Worm (Caenorhabditis elegans): Measurements from ENCODE around the gene R08C7.5.

The R08C7.5 gene

DNA sequence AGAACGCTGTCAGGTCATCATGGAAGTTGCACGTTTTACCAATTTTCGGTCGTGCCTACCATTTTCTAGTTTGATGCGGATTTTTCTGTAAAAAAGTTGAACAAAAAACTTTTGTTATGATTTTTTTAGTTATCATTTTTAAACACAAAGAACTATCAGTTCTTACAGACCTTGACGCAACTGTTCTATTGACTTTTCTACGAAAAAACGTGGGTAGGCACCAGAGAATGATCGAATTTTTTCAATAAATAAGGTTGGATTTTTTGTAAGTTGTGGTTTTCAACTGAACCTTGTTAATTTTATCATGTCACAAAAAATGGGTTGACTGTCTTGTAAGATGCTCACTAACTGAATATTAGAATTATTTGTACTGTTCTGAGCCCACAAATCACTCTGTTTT is 48.6 kb downstream of the R08C7.5 start:
- no peak for TF ChIP-seq nhr-12 (tag; optimal IDR thresholded peaks at IDR 0.05)
- peak; percentile 64 for TF ChIP-seq sma-9 (GFP tag; optimal IDR thresholded peaks at IDR 0.05)
- TF ChIP-seq sma-9 (tag; optimal IDR thresholded peaks at IDR 0.05), result no peak

DNA sequence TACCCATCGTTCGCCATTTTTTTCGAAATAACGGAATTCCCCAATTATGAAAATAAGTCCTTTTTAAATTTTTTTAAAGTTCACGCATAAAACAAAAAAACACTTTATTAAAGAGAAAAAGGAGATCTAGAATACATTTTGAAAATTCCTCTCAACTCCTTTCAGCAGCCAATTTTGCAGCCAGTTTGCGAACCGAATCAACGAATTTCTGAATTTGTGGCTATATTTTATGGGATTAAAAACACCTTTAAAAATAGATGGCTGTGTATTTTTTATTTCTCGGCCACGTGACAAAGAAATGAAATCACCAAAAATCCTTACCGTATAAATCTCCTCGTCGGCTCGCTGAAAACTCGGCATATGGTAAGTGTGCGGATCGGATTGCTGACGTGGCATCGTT is 50.0 kb downstream of the R08C7.5 start, which contains the start of gene M01H9.10:
TSS of gene M01H9.10 (minus strand) at position 101 of the 400 bp plus-strand sequence.
- no peak for TF ChIP-seq nhr-11 (tag; optimal IDR thresholded peaks at IDR 0.05)
- no peak for TF ChIP-seq unc-62 (GFP tag; optimal IDR thresholded peaks at IDR 0.05)
- TF ChIP-seq ceh-82 (tag; optimal IDR thresholded peaks at IDR 0.05), result no peak
- no peak for TF ChIP-seq lin-11 (tag; optimal IDR thresholded peaks at IDR 0.05)

DNA sequence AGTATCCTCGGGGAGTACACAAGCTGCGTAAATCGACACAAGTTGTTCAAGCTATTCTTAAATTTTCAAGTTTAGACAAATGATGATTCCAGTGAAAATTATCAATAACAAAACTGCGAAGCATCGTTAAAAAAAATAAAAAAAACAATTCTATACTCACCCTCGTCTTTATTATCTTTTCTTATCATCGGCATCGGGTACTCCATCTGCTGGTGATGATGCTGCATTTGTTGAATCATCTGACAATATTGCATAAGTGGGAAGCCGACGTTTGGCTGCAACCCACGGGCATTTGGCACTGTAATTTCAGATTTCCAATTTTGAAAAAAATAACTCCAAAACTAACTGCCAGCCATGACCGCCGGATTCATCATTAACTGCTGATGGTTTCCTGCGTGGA is 51.3 kb downstream of the R08C7.5 start:
- TF ChIP-seq mbf-1 (tag; optimal IDR thresholded peaks at IDR 0.05) (no peak), fos-1 (tag; optimal IDR thresholded peaks at IDR 0.05) (peak; percentile 59)
